Fruit fly (Drosophila melanogaster): ENCODE measurements around the gene CG1265.

dm6 chr3L:4225647-4226470 lies 28.7 kb upstream of the CG1265 start:
- no peak for TF ChIP-seq ttk (optimal IDR thresholded peaks at IDR 0.05)
- TF ChIP-seq psq (optimal IDR thresholded peaks at IDR 0.05) = no peak
